Fruit fly (Drosophila melanogaster) whole organism, prepupa: ENCODE data around the gene NaPi-III.

Source experiments
- Blimp-1 ChIP-seq: fragments of 200-800 bp; sonication (Bioruptor generic); optimal IDR thresholded peaks from 3 replicates; lab custom pipeline; 2017; ENCODE audit warnings: missing biosample characterization, missing genetic modification characterization, mild to moderate bottlenecking, moderate library complexity, missing genetic modification reagents
- CG10631 ChIP-seq: fragments of 200-800 bp; sonication (Bioruptor generic); optimal IDR thresholded peaks from 2 replicates; lab custom pipeline; 2016; ENCODE audit warnings: missing biosample characterization, missing genetic modification characterization
- CG10669 ChIP-seq: fragments of 200-800 bp; sonication (Bioruptor generic); optimal IDR thresholded peaks from 3 replicates; lab custom pipeline; 2018; ENCODE audit warnings: missing biosample characterization, mild to moderate bottlenecking, missing genetic modification characterization, moderate library complexity
- CG11902 ChIP-seq: fragments of 200-800 bp; sonication (Bioruptor generic); optimal IDR thresholded peaks from 3 replicates; lab custom pipeline; 2016; ENCODE audit warnings: missing biosample characterization, missing genetic modification characterization
- CG15336 ChIP-seq: fragments of 200-800 bp; sonication (Bioruptor generic); IDR thresholded peaks from 2 replicates; pipeline ENCODE4 v1.3.6; 2022; ENCODE audit warnings: missing biosample characterization, missing genetic modification characterization
- CG16779 ChIP-seq: fragments of 200-800 bp; sonication (Bioruptor generic); optimal IDR thresholded peaks from 3 replicates; lab custom pipeline; 2017; ENCODE audit warnings: missing biosample characterization, mild to moderate bottlenecking, missing genetic modification characterization
- CG3032 ChIP-seq: fragments of 200-800 bp; optimal IDR thresholded peaks from 2 replicates; lab custom pipeline; 2019; ENCODE audit warnings: missing biosample characterization, mild to moderate bottlenecking, missing genetic modification characterization, moderate library complexity
- CG31627 ChIP-seq: fragments of 200-800 bp; sonication (Bioruptor generic); optimal IDR thresholded peaks from 3 replicates; lab custom pipeline; 2016; ENCODE audit warnings: missing biosample characterization, missing genetic modification characterization
- CG32006 ChIP-seq: fragments of 200-800 bp; sonication (Bioruptor generic); optimal IDR thresholded peaks from 3 replicates; lab custom pipeline; 2017; ENCODE audit warnings: missing biosample characterization, mild to moderate bottlenecking, missing genetic modification characterization
- CG34406 ChIP-seq: fragments of 200-800 bp; sonication (Bioruptor generic); optimal IDR thresholded peaks from 3 replicates; lab custom pipeline; 2016; ENCODE audit warnings: missing biosample characterization, missing genetic modification characterization
- CG3919 ChIP-seq: fragments of 200-800 bp; sonication (Bioruptor generic); optimal IDR thresholded peaks from 3 replicates; lab custom pipeline; 2016; ENCODE audit warnings: missing biosample characterization, missing genetic modification characterization
- CG4318 ChIP-seq: fragments of 200-800 bp; sonication (Bioruptor generic); optimal IDR thresholded peaks from 3 replicates; lab custom pipeline; 2017; ENCODE audit warnings: missing biosample characterization, mild to moderate bottlenecking, missing genetic modification characterization
- CG6163 ChIP-seq: fragments of 200-800 bp; sonication (Bioruptor generic); IDR thresholded peaks from 3 replicates; pipeline ENCODE4 v1.3.6; 2022; ENCODE audit warnings: missing biosample characterization, missing genetic modification characterization
- CG6808 ChIP-seq: fragments of 200-800 bp; sonication (Bioruptor generic); optimal IDR thresholded peaks from 3 replicates; lab custom pipeline; 2017; ENCODE audit warnings: missing biosample characterization, missing genetic modification characterization, mild to moderate bottlenecking, moderate library complexity, missing genetic modification reagents
- CG6854 ChIP-seq: fragments of 200-800 bp; sonication (Bioruptor generic); optimal IDR thresholded peaks from 2 replicates; lab custom pipeline; 2017; ENCODE audit warnings: missing biosample characterization, mild to moderate bottlenecking, missing genetic modification characterization
- CG7368 ChIP-seq: fragments of 200-800 bp; sonication (Bioruptor generic); optimal IDR thresholded peaks from 3 replicates; lab custom pipeline; 2016; ENCODE audit warnings: missing biosample characterization, missing genetic modification characterization
- CG8119 ChIP-seq: fragments of 200-800 bp; sonication (Bioruptor generic); IDR thresholded peaks from 3 replicates; pipeline ENCODE4 v1.3.6; 2022; ENCODE audit warnings: missing biosample characterization, missing genetic modification characterization
- CG8319 ChIP-seq: fragments of 200-800 bp; sonication (Bioruptor generic); optimal IDR thresholded peaks from 3 replicates; lab custom pipeline; 2016; ENCODE audit warnings: missing biosample characterization, missing genetic modification characterization
- CG8632 ChIP-seq: fragments of 200-800 bp; sonication (Bioruptor generic); optimal IDR thresholded peaks from 3 replicates; lab custom pipeline; 2016; ENCODE audit warnings: missing biosample characterization, missing genetic modification characterization
- CG9139 ChIP-seq: fragments of 200-800 bp; sonication (Bioruptor generic); optimal IDR thresholded peaks from 3 replicates; lab custom pipeline; 2017; ENCODE audit warnings: missing biosample characterization, mild to moderate bottlenecking, missing genetic modification characterization
- Eip78C ChIP-seq: fragments of 200-800 bp; sonication (Bioruptor generic); peaks from one replicate; lab custom pipeline; 2016; ENCODE audit warnings: missing biosample characterization, missing genetic modification characterization
- Eip93F ChIP-seq: fragments of 200-800 bp; sonication (Bioruptor generic); optimal IDR thresholded peaks from 2 replicates; lab custom pipeline; 2016; ENCODE audit warnings: missing biosample characterization, mild to moderate bottlenecking, missing genetic modification characterization
- Ets21C ChIP-seq: fragments of 200-800 bp; sonication (Bioruptor generic); optimal IDR thresholded peaks from 3 replicates; lab custom pipeline; 2016; ENCODE audit warnings: missing biosample characterization, missing genetic modification characterization
- Ets96B ChIP-seq: fragments of 200-800 bp; optimal IDR thresholded peaks from 2 replicates; lab custom pipeline; 2019; ENCODE audit warnings: missing biosample characterization, mild to moderate bottlenecking, missing genetic modification characterization, moderate library complexity
- Gug ChIP-seq: fragments of 200-800 bp; sonication (Bioruptor generic); IDR thresholded peaks from 2 replicates; pipeline ENCODE4 v1.3.6; 2022; ENCODE audit warnings: missing biosample characterization, missing genetic modification characterization
- Hr38 ChIP-seq: sonication (Bioruptor generic); optimal IDR thresholded peaks from 2 replicates; lab custom pipeline; 2016; ENCODE audit warnings: missing biosample characterization, missing genetic modification characterization
- Hr39 ChIP-seq: fragments of 200-800 bp; sonication (Bioruptor generic); optimal IDR thresholded peaks from 2 replicates; lab custom pipeline; 2016; ENCODE audit warnings: missing biosample characterization, missing genetic modification characterization
- Lpt ChIP-seq: fragments of 200-800 bp; sonication (Bioruptor generic); optimal IDR thresholded peaks from 3 replicates; lab custom pipeline; 2016; ENCODE audit warnings: missing biosample characterization, missing genetic modification characterization
- Met ChIP-seq: fragments of 200-800 bp; sonication (Bioruptor generic); optimal IDR thresholded peaks from 3 replicates; lab custom pipeline; 2016; ENCODE audit warnings: missing biosample characterization, missing genetic modification characterization
- OdsH ChIP-seq: fragments of 200-800 bp; sonication (Bioruptor generic); optimal IDR thresholded peaks from 3 replicates; lab custom pipeline; 2016; ENCODE audit warnings: missing biosample characterization, missing genetic modification characterization
- Smox ChIP-seq: fragments of 200-800 bp; sonication (Bioruptor generic); optimal IDR thresholded peaks from 3 replicates; lab custom pipeline; 2016; ENCODE audit warnings: missing biosample characterization, missing genetic modification characterization
- Sox14 ChIP-seq: fragments of 200-800 bp; sonication (Bioruptor generic); optimal IDR thresholded peaks from 3 replicates; lab custom pipeline; 2016; ENCODE audit warnings: missing biosample characterization, missing genetic modification characterization
- Sox15 ChIP-seq: fragments of 200-800 bp; sonication (Bioruptor generic); optimal IDR thresholded peaks from 3 replicates; lab custom pipeline; 2016; ENCODE audit warnings: missing biosample characterization, missing genetic modification characterization
- achi ChIP-seq: fragments of 200-800 bp; sonication (Bioruptor generic); optimal IDR thresholded peaks from 3 replicates; lab custom pipeline; 2016; ENCODE audit warnings: missing biosample characterization, missing genetic modification characterization
- acj6 ChIP-seq: fragments of 200-800 bp; sonication (Bioruptor generic); optimal IDR thresholded peaks from 3 replicates; lab custom pipeline; 2016; ENCODE audit warnings: missing biosample characterization, missing genetic modification characterization
- cyc ChIP-seq: fragments of 200-800 bp; sonication (Bioruptor generic); optimal IDR thresholded peaks from 3 replicates; lab custom pipeline; 2016; ENCODE audit warnings: missing biosample characterization, missing genetic modification characterization
- dac ChIP-seq: fragments of 200-800 bp; sonication (Bioruptor generic); optimal IDR thresholded peaks from 2 replicates; lab custom pipeline; 2017; ENCODE audit warnings: missing biosample characterization, mild to moderate bottlenecking, missing genetic modification characterization
- dsx ChIP-seq: fragments of 200-800 bp; optimal IDR thresholded peaks from 3 replicates; lab custom pipeline; 2019; ENCODE audit warnings: missing biosample characterization, mild to moderate bottlenecking, missing genetic modification characterization, moderate library complexity; ENCODE audit not compliant: poor library complexity, severe bottlenecking
- eg ChIP-seq: fragments of 200-800 bp; sonication (Bioruptor generic); IDR thresholded peaks from 3 replicates; pipeline ENCODE4 v1.3.6; 2022; ENCODE audit warnings: missing biosample characterization, missing genetic modification characterization
- esn ChIP-seq: fragments of 200-800 bp; sonication (Bioruptor generic); optimal IDR thresholded peaks from 2 replicates; lab custom pipeline; 2016; ENCODE audit warnings: missing biosample characterization, mild to moderate bottlenecking, missing genetic modification characterization, moderate library complexity
- fd59A ChIP-seq: fragments of 200-800 bp; sonication (Bioruptor generic); optimal IDR thresholded peaks from 2 replicates; lab custom pipeline; 2017; ENCODE audit warnings: missing biosample characterization, mild to moderate bottlenecking, missing genetic modification characterization, missing genetic modification reagents
- fd85E ChIP-seq: fragments of 200-800 bp; sonication (Bioruptor generic); optimal IDR thresholded peaks from 3 replicates; lab custom pipeline; 2016; ENCODE audit warnings: missing biosample characterization, missing genetic modification characterization
- fkh ChIP-seq: fragments of 200-800 bp; sonication (Bioruptor generic); optimal IDR thresholded peaks from 3 replicates; lab custom pipeline; 2017; ENCODE audit warnings: missing biosample characterization, mild to moderate bottlenecking, missing genetic modification characterization, moderate library complexity
- lz ChIP-seq: fragments of 200-800 bp; sonication (Bioruptor generic); optimal IDR thresholded peaks from 3 replicates; lab custom pipeline; 2016; ENCODE audit warnings: missing biosample characterization, missing genetic modification characterization
- spab ChIP-seq: fragments of 200-800 bp; sonication (Bioruptor generic); optimal IDR thresholded peaks from 2 replicates; lab custom pipeline; 2017; ENCODE audit warnings: missing biosample characterization, mild to moderate bottlenecking, missing genetic modification characterization, missing genetic modification reagents
- ss ChIP-seq, 2 experiments: fragments of 200-800 bp; sonication (Bioruptor generic); optimal IDR thresholded peaks; 2 replicates in 1 of 2; 3 replicates in 1 of 2; lab custom pipeline; 2017 to 2018; ENCODE audit warnings: mild to moderate bottlenecking in 2 of 2, missing biosample characterization in 2 of 2, missing genetic modification characterization in 2 of 2, moderate library complexity in 1 of 2
- svp ChIP-seq: fragments of 200-800 bp; sonication (Bioruptor generic); peaks from one replicate; lab custom pipeline; 2016; ENCODE audit warnings: missing biosample characterization, missing genetic modification characterization
- topi ChIP-seq: fragments of 200-800 bp; sonication (Bioruptor generic); optimal IDR thresholded peaks from 3 replicates; lab custom pipeline; 2016; ENCODE audit warnings: missing biosample characterization, missing genetic modification characterization
- vri ChIP-seq: fragments of 200-800 bp; sonication (Bioruptor generic); optimal IDR thresholded peaks from 3 replicates; lab custom pipeline; 2016; ENCODE audit warnings: missing biosample characterization, mild to moderate bottlenecking, missing genetic modification characterization

The NaPi-III gene

dm6 chr3L:11147675-11148074, 24.5 kb downstream of the NaPi-III start:
- TF ChIP-seq CG6854 (no peak), CG10631 (GFP tag; lab: Kevin White, UChicago) (no peak), lz (no peak), Sox14 (no peak), CG10669 (GFP tag; lab: Kevin White, UChicago) (no peak), ss (GFP tag; optimal IDR thresholded peaks at IDR 0.05; lab: Kevin White, UChicago) (no peak), CG32006 (GFP tag; lab: Kevin White, UChicago) (no peak), esn (no peak)

DNA sequence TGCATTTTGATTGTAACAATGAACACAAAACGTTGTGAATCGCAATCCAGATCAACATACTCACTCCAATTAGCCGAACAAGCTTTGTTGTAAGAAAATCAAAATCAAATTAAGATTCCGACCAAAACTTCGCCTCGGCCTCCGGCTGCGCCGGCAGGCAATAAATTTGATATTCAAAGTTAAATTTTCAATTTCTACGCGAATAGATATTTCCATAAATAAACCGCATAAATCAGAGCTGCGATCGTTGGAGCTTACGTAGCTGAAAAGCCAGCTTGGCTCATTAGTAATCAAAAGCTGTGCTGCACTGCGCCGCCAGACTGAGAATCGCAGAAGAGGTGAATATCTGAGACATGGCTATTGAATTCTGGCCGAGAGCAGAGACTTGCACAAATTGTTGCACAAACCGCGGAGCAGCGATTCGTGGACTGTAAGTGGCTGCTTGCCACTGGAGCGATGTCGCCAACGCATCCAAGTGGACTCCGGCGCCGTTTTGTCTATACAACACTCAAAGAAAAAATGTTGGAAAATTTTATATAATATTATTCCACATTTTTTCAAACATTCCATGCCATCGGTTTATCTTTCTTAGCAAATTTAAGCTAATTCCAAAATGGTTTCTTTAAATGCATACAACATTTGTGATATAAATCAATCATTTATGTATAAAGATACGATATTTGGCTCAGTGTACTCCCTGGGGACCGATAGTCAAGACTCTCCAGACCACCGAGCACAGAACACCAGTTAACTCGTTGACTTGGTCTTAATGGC, 25.5 kb downstream of the NaPi-III start:
- TF ChIP-seq topi (GFP tag; lab: Kevin White, UChicago) (no peak), ss (GFP tag; optimal IDR thresholded peaks at IDR 0.05; lab: Kevin White, UChicago) (peak; percentile 62 to 73), cyc (GFP tag; lab: Kevin White, UChicago) (no peak), CG3032 (tag; lab: Kevin White, UChicago) (peak; percentile 81), CG10631 (GFP tag; lab: Kevin White, UChicago) (peak; percentile 77), dac (GFP tag; lab: Kevin White, UChicago) (no peak), CG11902 (GFP tag; lab: Kevin White, UChicago) (no peak), esn (no peak), fd59A (GFP tag; lab: Kevin White, UChicago) (peak; percentile 69), CG6163 (GFP tag; lab: Robert Waterston, UW) (peak; percentile 85), CG8119 (GFP tag; lab: Robert Waterston, UW) (peak; percentile 89), Hr38 (no peak), CG6854 (no peak), CG15336 (GFP tag; lab: Robert Waterston, UW) (peak; percentile 87), Ets96B (tag; lab: Kevin White, UChicago) (peak; percentile 88), CG34406 (GFP tag; lab: Kevin White, UChicago) (peak; percentile 16), Lpt (GFP tag; lab: Kevin White, UChicago) (peak; percentile 70), Ets21C (GFP tag; lab: Kevin White, UChicago) (no peak), CG32006 (GFP tag; lab: Kevin White, UChicago) (peak; percentile 82), Met (GFP tag; lab: Kevin White, UChicago) (no peak), CG31627 (GFP tag; lab: Kevin White, UChicago) (no peak), Sox15 (GFP tag; lab: Kevin White, UChicago) (no peak), CG4318 (GFP tag; lab: Kevin White, UChicago) (peak; percentile 60), Smox (GFP tag; lab: Kevin White, UChicago) (no peak), eg (GFP tag; lab: Robert Waterston, UW) (peak; percentile 67; the same call in 2 of the 3 replicates), dsx (GFP tag; lab: Kevin White, UChicago) (peak; percentile 82), CG3919 (peak; percentile 82), fd85E (GFP tag; lab: Kevin White, UChicago) (no peak), CG9139 (GFP tag; lab: Kevin White, UChicago) (peak; percentile 62), CG7368 (GFP tag; lab: Kevin White, UChicago) (peak; percentile 27), svp (GFP tag; lab: Kevin White, UChicago) (no peak), CG8319 (GFP tag; lab: Kevin White, UChicago) (no peak), Hr39 (GFP tag; lab: Kevin White, UChicago) (no peak), acj6 (GFP tag; lab: Kevin White, UChicago) (peak; percentile 60), fkh (GFP tag; lab: Kevin White, UChicago) (no peak), vri (GFP tag; lab: Kevin White, UChicago) (no peak), achi (GFP tag; lab: Kevin White, UChicago) (peak; percentile 73), Gug (GFP tag; lab: Robert Waterston, UW) (no peak; the same call in 1 of the 2 replicates), CG6808 (GFP tag; lab: Kevin White, UChicago) (peak; percentile 84), spab (GFP tag; lab: Kevin White, UChicago) (peak; percentile 76), OdsH (GFP tag; lab: Kevin White, UChicago) (peak; percentile 63), Eip93F (no peak), Eip78C (GFP tag; lab: Kevin White, UChicago) (peak; percentile 84), Blimp-1 (GFP tag; lab: Kevin White, UChicago) (no peak), CG16779 (tag; lab: Kevin White, UChicago) (peak; percentile 51), CG8632 (GFP tag; lab: Kevin White, UChicago) (peak; percentile 37)
